Fruit fly (Drosophila melanogaster): ENCODE results near the gene mthl1.

- TF ChIP-seq CG8301 (tag; optimal IDR thresholded peaks at IDR 0.05) (peak; percentile 76), CG17806 (tag; optimal IDR thresholded peaks at IDR 0.05) (peak; percentile 88)
Observed at dm6 chrX:16599770-16600169, 41.0 kb upstream of the mthl1 start.

Data from whole organism, pupa.